Fruit fly (Drosophila melanogaster) whole organism, embryonic: Measurements from ENCODE around the gene CG11374.

ENCODE experiments used
- Aef1 ChIP-seq: fragments of 200-800 bp; sonication (Bioruptor generic); IDR thresholded peaks from 3 replicates; pipeline ENCODE4 v1.3.6; 2022; ENCODE audit warnings: missing biosample characterization, missing genetic modification characterization
- Bdp1 ChIP-seq: fragments of 200-800 bp; sonication (Bioruptor generic); optimal IDR thresholded peaks from 3 replicates; lab custom pipeline; 2016; ENCODE audit warnings: missing biosample characterization, missing genetic modification characterization
- CG10366 ChIP-seq: fragments of 200-800 bp; sonication (Bioruptor generic); IDR thresholded peaks from 2 replicates; pipeline ENCODE4 v1.3.6; 2022; ENCODE audit warnings: missing biosample characterization, missing genetic modification characterization
- CG11695 ChIP-seq: fragments of 200-800 bp; sonication (Bioruptor generic); IDR thresholded peaks from 3 replicates; pipeline ENCODE4 v1.3.6; 2022; ENCODE audit warnings: missing biosample characterization, missing genetic modification characterization
- CG12769 ChIP-seq: fragments of 200-800 bp; sonication (Bioruptor generic); optimal IDR thresholded peaks from 2 replicates; lab custom pipeline; 2019; ENCODE audit warnings: missing biosample characterization, mild to moderate bottlenecking, missing genetic modification characterization, moderate library complexity
- CG15514 ChIP-seq: fragments of 200-800 bp; sonication (Bioruptor generic); optimal IDR thresholded peaks from 3 replicates; lab custom pipeline; 2017; ENCODE audit warnings: missing biosample characterization, missing genetic modification characterization, mild to moderate bottlenecking, moderate library complexity, missing genetic modification reagents
- CG15696 ChIP-seq: fragments of 200-800 bp; sonication (Bioruptor generic); optimal IDR thresholded peaks from 2 replicates; lab custom pipeline; 2019; ENCODE audit warnings: missing biosample characterization, mild to moderate bottlenecking, missing genetic modification characterization, moderate library complexity
- CG1647 ChIP-seq: fragments of 200-800 bp; sonication (Bioruptor generic); optimal IDR thresholded peaks from 3 replicates; lab custom pipeline; 2016; ENCODE audit warnings: missing biosample characterization, missing genetic modification characterization
- CG18476 ChIP-seq: fragments of 200-800 bp; sonication (Bioruptor generic); optimal IDR thresholded peaks from 2 replicates; lab custom pipeline; 2016; ENCODE audit warnings: missing biosample characterization, mild to moderate bottlenecking, missing genetic modification characterization
- CG2202 ChIP-seq: fragments of 200-800 bp; sonication (Bioruptor generic); optimal IDR thresholded peaks from 2 replicates; lab custom pipeline; 2018; ENCODE audit warnings: missing biosample characterization, mild to moderate bottlenecking, missing genetic modification characterization
- CG3065 ChIP-seq: fragments of 200-800 bp; sonication (Bioruptor generic); optimal IDR thresholded peaks from 2 replicates; lab custom pipeline; 2016; ENCODE audit warnings: missing biosample characterization, missing genetic modification characterization
- CG33213 ChIP-seq: fragments of 200-800 bp; sonication (Bioruptor generic); optimal IDR thresholded peaks from 3 replicates; lab custom pipeline; 2016; ENCODE audit warnings: missing biosample characterization, missing genetic modification characterization
- CG4707 ChIP-seq: fragments of 200-800 bp; sonication (Bioruptor generic); optimal IDR thresholded peaks from 2 replicates; lab custom pipeline; 2018; ENCODE audit warnings: missing biosample characterization, mild to moderate bottlenecking, missing genetic modification characterization, moderate library complexity
- CG7556 ChIP-seq: fragments of 200-800 bp; sonication (Bioruptor generic); optimal IDR thresholded peaks from 2 replicates; lab custom pipeline; 2017; ENCODE audit warnings: missing biosample characterization, mild to moderate bottlenecking, missing genetic modification characterization
- CG8290 ChIP-seq, 3 experiments: fragments of 200-800 bp; sonication (Bioruptor generic); optimal IDR thresholded peaks; 2 replicates each; lab custom pipeline; 2016 to 2019; ENCODE audit warnings: missing biosample characterization in 3 of 3, missing genetic modification characterization in 3 of 3, mild to moderate bottlenecking in 2 of 3, moderate library complexity in 1 of 3
- CG8765 ChIP-seq: fragments of 200-800 bp; sonication (Bioruptor generic); IDR thresholded peaks from 2 replicates; pipeline ENCODE4 v1.3.6; 2022; ENCODE audit warnings: missing biosample characterization, missing genetic modification characterization
- CHES-1-like ChIP-seq: fragments of 200-800 bp; sonication (Bioruptor generic); optimal IDR thresholded peaks from 2 replicates; lab custom pipeline; 2016; ENCODE audit warnings: missing biosample characterization, missing genetic modification characterization
- Camta ChIP-seq: fragments of 200-800 bp; sonication (Bioruptor generic); optimal IDR thresholded peaks from 2 replicates; lab custom pipeline; 2016; ENCODE audit warnings: missing biosample characterization, missing genetic modification characterization
- D19B ChIP-seq: fragments of 200-800 bp; sonication (Bioruptor generic); optimal IDR thresholded peaks from 2 replicates; lab custom pipeline; 2017; ENCODE audit warnings: missing biosample characterization, mild to moderate bottlenecking, missing genetic modification characterization
- Dad ChIP-seq: fragments of 200-800 bp; sonication (Bioruptor generic); optimal IDR thresholded peaks from 3 replicates; lab custom pipeline; 2016; ENCODE audit warnings: missing biosample characterization, missing genetic modification characterization
- Doc2 ChIP-seq: fragments of 200-800 bp; sonication (Bioruptor generic); IDR thresholded peaks from 2 replicates; pipeline ENCODE4 v1.3.6; 2022; ENCODE audit warnings: missing biosample characterization, missing genetic modification characterization
- Drgx ChIP-seq: fragments of 200-800 bp; sonication (Bioruptor generic); IDR thresholded peaks from 2 replicates; pipeline ENCODE4 v1.3.6; 2022; ENCODE audit warnings: missing biosample characterization, missing genetic modification characterization
- ERR ChIP-seq: fragments of 200-800 bp; sonication (Bioruptor generic); optimal IDR thresholded peaks from 2 replicates; lab custom pipeline; 2016; ENCODE audit warnings: missing biosample characterization, missing genetic modification characterization
- Ets65A ChIP-seq: fragments of 200-800 bp; sonication (Bioruptor generic); peaks from one replicate; lab custom pipeline; 2016; ENCODE audit warnings: missing biosample characterization, missing genetic modification characterization
- Fer3 ChIP-seq: fragments of 200-800 bp; sonication (Bioruptor generic); optimal IDR thresholded peaks from 2 replicates; lab custom pipeline; 2018; ENCODE audit warnings: missing biosample characterization, mild to moderate bottlenecking, missing genetic modification characterization, moderate library complexity
- Hr78 ChIP-seq, 2 experiments: fragments of 200-800 bp in 1 of 2; fragments of >200 bp in 1 of 2; sonication (Bioruptor generic) in 1 of 2; optimal IDR thresholded peaks; 2 replicates each; lab custom pipeline; 2017 to 2019; ENCODE audit warnings: missing biosample characterization in 2 of 2, missing genetic modification characterization in 2 of 2, mild to moderate bottlenecking in 1 of 2, moderate library complexity in 1 of 2
- Mad ChIP-seq: fragments of 200-800 bp; sonication (Bioruptor generic); optimal IDR thresholded peaks from 2 replicates; lab custom pipeline; 2016; ENCODE audit warnings: missing biosample characterization, missing genetic modification characterization
- Myb ChIP-seq: fragments of 200-800 bp; sonication (Bioruptor generic); optimal IDR thresholded peaks from 2 replicates; lab custom pipeline; 2016; ENCODE audit warnings: missing biosample characterization, missing genetic modification characterization
- Trl ChIP-seq, 3 experiments: fragments of >200 bp in 2 of 3; fragments of 200-800 bp in 1 of 3; sonication (Bioruptor generic) in 1 of 3; optimal IDR thresholded peaks; 2 replicates in 1 of 3; 3 replicates in 2 of 3; lab custom pipeline; 2016 to 2017; ENCODE audit warnings: missing biosample characterization in 1 of 3, missing genetic modification characterization in 1 of 3
- az2 ChIP-seq: fragments of 200-800 bp; sonication (Bioruptor generic); optimal IDR thresholded peaks from 3 replicates; lab custom pipeline; 2016; ENCODE audit warnings: missing biosample characterization, missing genetic modification characterization
- dmrt11E ChIP-seq: fragments of 200-800 bp; sonication (Bioruptor generic); optimal IDR thresholded peaks from 3 replicates; lab custom pipeline; 2018; ENCODE audit warnings: missing biosample characterization, mild to moderate bottlenecking, missing genetic modification characterization, moderate library complexity
- gce ChIP-seq: fragments of 200-800 bp; sonication (Bioruptor generic); IDR thresholded peaks from 3 replicates; pipeline ENCODE4 v1.3.6; 2022; ENCODE audit warnings: missing biosample characterization, missing genetic modification characterization
- gem ChIP-seq: fragments of 200-800 bp; sonication (Bioruptor generic); optimal IDR thresholded peaks from 2 replicates; lab custom pipeline; 2019; ENCODE audit warnings: missing biosample characterization, mild to moderate bottlenecking, missing genetic modification characterization, moderate library complexity
- gfzf ChIP-seq: fragments of 200-800 bp; sonication (Bioruptor generic); optimal IDR thresholded peaks from 2 replicates; lab custom pipeline; 2016; ENCODE audit warnings: missing biosample characterization, mild to moderate bottlenecking, missing genetic modification characterization, moderate library complexity
- her ChIP-seq: fragments of 200-800 bp; sonication (Bioruptor generic); optimal IDR thresholded peaks from 2 replicates; lab custom pipeline; 2016; ENCODE audit warnings: missing biosample characterization, missing genetic modification characterization
- kay ChIP-seq: fragments of 200-800 bp; sonication (Bioruptor generic); optimal IDR thresholded peaks from 2 replicates; lab custom pipeline; 2016; ENCODE audit warnings: missing biosample characterization, missing genetic modification characterization
- luna ChIP-seq: fragments of 200-800 bp; sonication (Bioruptor generic); optimal IDR thresholded peaks from 2 replicates; lab custom pipeline; 2016; ENCODE audit warnings: missing biosample characterization, missing genetic modification characterization
- org-1 ChIP-seq: fragments of 200-800 bp; sonication (Bioruptor generic); optimal IDR thresholded peaks from 2 replicates; lab custom pipeline; 2017; ENCODE audit warnings: missing biosample characterization, missing genetic modification characterization
- pb ChIP-seq: fragments of 200-800 bp; sonication (Bioruptor generic); optimal IDR thresholded peaks from 3 replicates; lab custom pipeline; 2016; ENCODE audit warnings: missing biosample characterization, missing genetic modification characterization
- prd ChIP-seq, 3 experiments: fragments of >200 bp in 2 of 3; fragments of 200-800 bp in 1 of 3; sonication (Bioruptor generic) in 1 of 3; optimal IDR thresholded peaks in 2 of 3; IDR thresholded peaks in 1 of 3; 2 replicates in 2 of 3; 3 replicates in 1 of 3; pipeline versions ENCODE4 v1.3.6 to Lab custom; 2017 to 2022; ENCODE audit warnings: missing biosample characterization in 1 of 3, missing genetic modification characterization in 1 of 3
- slou ChIP-seq: fragments of 200-800 bp; sonication (Bioruptor generic); optimal IDR thresholded peaks from 3 replicates; lab custom pipeline; 2016; ENCODE audit warnings: missing biosample characterization, missing genetic modification characterization
- slp2 ChIP-seq: fragments of 200-800 bp; sonication (Bioruptor generic); optimal IDR thresholded peaks from 2 replicates; lab custom pipeline; 2016; ENCODE audit warnings: missing biosample characterization, missing genetic modification characterization
- so ChIP-seq: fragments of 200-800 bp; sonication (Bioruptor generic); IDR thresholded peaks from 3 replicates; pipeline ENCODE4 v1.3.6; 2022; ENCODE audit warnings: missing biosample characterization, missing genetic modification characterization
- tin ChIP-seq: fragments of 200-800 bp; sonication (Bioruptor generic); optimal IDR thresholded peaks from 3 replicates; lab custom pipeline; 2016; ENCODE audit warnings: missing biosample characterization, missing genetic modification characterization
- tna ChIP-seq: fragments of 200-800 bp; sonication (Bioruptor generic); IDR thresholded peaks from 2 replicates; pipeline ENCODE4 v1.3.6; 2022; ENCODE audit warnings: missing biosample characterization, missing genetic modification characterization; ENCODE audit not compliant: partially characterized antibody
- z ChIP-seq: fragments of 200-800 bp; sonication (Bioruptor generic); IDR thresholded peaks from 3 replicates; pipeline ENCODE4 v1.3.6; 2022; ENCODE audit warnings: missing biosample characterization, missing genetic modification characterization
- zen ChIP-seq: fragments of 200-800 bp; sonication (Bioruptor generic); optimal IDR thresholded peaks from 3 replicates; lab custom pipeline; 2018; ENCODE audit warnings: missing biosample characterization, mild to moderate bottlenecking, missing genetic modification characterization, moderate library complexity
- zf30C ChIP-seq: fragments of 200-800 bp; sonication (Bioruptor generic); optimal IDR thresholded peaks from 3 replicates; lab custom pipeline; 2018; ENCODE audit warnings: missing biosample characterization, mild to moderate bottlenecking, missing genetic modification characterization

CG11374 gene

DNA sequence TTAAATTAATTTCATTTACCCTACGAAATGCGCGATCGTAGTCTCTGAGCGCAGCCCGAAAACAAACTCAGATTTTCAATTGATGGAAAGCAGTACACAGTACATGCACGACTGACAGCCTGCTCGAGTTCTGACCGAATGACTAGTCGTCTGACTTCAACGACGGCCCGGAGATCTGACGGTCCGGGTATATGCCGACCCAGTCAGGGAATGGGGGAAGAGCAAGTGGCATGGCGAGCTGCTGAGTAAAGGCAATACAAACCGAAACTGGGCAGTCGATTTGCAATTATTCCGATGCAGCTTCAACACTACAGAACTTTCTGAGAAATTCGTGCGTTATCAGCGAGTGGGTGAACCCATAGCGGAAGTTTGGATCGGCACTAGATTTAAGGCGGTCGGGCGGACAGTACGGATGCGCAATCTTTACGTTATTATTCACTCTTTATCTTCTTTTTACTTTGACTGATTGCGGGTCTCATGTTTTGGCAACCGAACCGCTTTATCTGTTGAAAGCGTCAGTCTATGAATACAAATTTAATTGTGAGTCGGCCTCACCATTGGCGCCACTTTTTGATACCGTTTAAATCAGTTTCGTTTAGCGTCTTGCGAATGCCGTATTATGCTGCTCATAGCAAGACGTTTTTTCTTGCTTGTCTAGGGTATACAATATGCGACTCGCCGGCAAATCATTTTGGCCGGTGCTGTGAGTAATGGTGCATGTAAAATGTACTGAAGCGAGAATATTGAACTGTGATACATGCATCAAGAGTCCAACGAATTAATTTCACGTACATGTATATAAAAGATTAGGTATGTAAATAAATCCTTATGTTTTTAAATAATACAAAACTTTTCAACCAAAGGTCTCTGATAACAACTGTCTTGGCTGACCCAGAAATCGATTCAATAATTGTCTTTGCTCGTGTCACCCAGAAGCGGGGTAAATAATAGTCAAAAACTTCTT is 44.6 kb downstream of the CG11374 start (continued):
- TF ChIP-seq CG8290 (GFP tag; optimal IDR thresholded peaks at IDR 0.05; lab: Kevin White, UChicago) (no peak), CG8290 (tag; optimal IDR thresholded peaks at IDR 0.05; lab: Kevin White, UChicago) (no peak), tna (no peak), CG3065 (GFP tag; lab: Kevin White, UChicago) (no peak), CG33213 (GFP tag; lab: Kevin White, UChicago) (no peak), CG2202 (tag; lab: Kevin White, UChicago) (no peak), pb (GFP tag; lab: Kevin White, UChicago) (no peak), Ets65A (GFP tag; lab: Kevin White, UChicago) (no peak), Myb (GFP tag; lab: Kevin White, UChicago) (no peak), zf30C (no peak), Drgx (GFP tag; lab: Robert Waterston, UW) (peak; percentile 41; the same call in 1 of the 2 replicates), Doc2 (GFP tag; lab: Robert Waterston, UW) (no peak), D19B (peak; percentile 97), prd (optimal IDR thresholded peaks at IDR 0.05; lab: Kevin White, UChicago) (no peak), prd (GFP tag; IDR thresholded peaks at IDR 0.05; lab: Robert Waterston, UW) (no peak), CG7556 (no peak), az2 (no peak), CG1647 (GFP tag; lab: Kevin White, UChicago) (no peak), CG18476 (GFP tag; lab: Kevin White, UChicago) (no peak), Trl (optimal IDR thresholded peaks at IDR 0.05; lab: Kevin White, UChicago) (no peak), Trl (GFP tag; optimal IDR thresholded peaks at IDR 0.05; lab: Kevin White, UChicago) (no peak), slp2 (GFP tag; lab: Kevin White, UChicago) (no peak), CG4707 (GFP tag; lab: Kevin White, UChicago) (no peak), CG12769 (tag; lab: Kevin White, UChicago) (no peak), gfzf (no peak), ERR (GFP tag; lab: Kevin White, UChicago) (no peak), Aef1 (GFP tag; lab: Robert Waterston, UW) (no peak), zen (tag; lab: Kevin White, UChicago) (no peak), so (no peak), CG10366 (no peak), Dad (GFP tag; lab: Kevin White, UChicago) (no peak), z (GFP tag; lab: Robert Waterston, UW) (no peak), her (no peak), Bdp1 (GFP tag; lab: Kevin White, UChicago) (no peak), CG11695 (no peak), luna (GFP tag; lab: Kevin White, UChicago) (no peak), org-1 (GFP tag; lab: Kevin White, UChicago) (no peak), Fer3 (tag; lab: Kevin White, UChicago) (no peak), Camta (no peak), CG15696 (tag; lab: Kevin White, UChicago) (no peak), tin (GFP tag; lab: Kevin White, UChicago) (no peak), dmrt11E (tag; lab: Kevin White, UChicago) (no peak), CG8765 (no peak), Mad (GFP tag; lab: Kevin White, UChicago) (no peak), gce (no peak), Hr78 (GFP tag; optimal IDR thresholded peaks at IDR 0.05; lab: Kevin White, UChicago) (peak in 1 of 2 experiments; percentile 52), slou (GFP tag; lab: Kevin White, UChicago) (no peak), kay (peak; percentile 44), CG15514 (no peak), gem (tag; lab: Kevin White, UChicago) (peak; percentile 26), CHES-1-like (GFP tag; lab: Kevin White, UChicago) (no peak)
